Fruit fly (Drosophila melanogaster): Measurements from ENCODE around the gene CG34175.

CG34175 gene

dm6 chr2L:3441158-3441557 is 43.3 kb downstream of the CG34175 start:
- TF ChIP-seq CG10348 (GFP tag; IDR thresholded peaks at IDR 0.05) (no peak), CG15710 (tag; optimal IDR thresholded peaks at IDR 0.05) (no peak), Snoo (tag; optimal IDR thresholded peaks at IDR 0.05) (no peak), CG32121 (GFP tag; IDR thresholded peaks at IDR 0.05) (no peak), EcR (GFP tag; optimal IDR thresholded peaks at IDR 0.05) (no peak), CG34367 (tag; optimal IDR thresholded peaks at IDR 0.05) (no peak), Ets98B (GFP tag; IDR thresholded peaks at IDR 0.05) (no peak), CG8159 (tag; optimal IDR thresholded peaks at IDR 0.05) (no peak), CG13204 (GFP tag; optimal IDR thresholded peaks at IDR 0.05) (no peak), CG8301 (tag; optimal IDR thresholded peaks at IDR 0.05) (no peak), CG9948 (tag; optimal IDR thresholded peaks at IDR 0.05) (no peak)

- TF ChIP-seq Pif1B (GFP tag; optimal IDR thresholded peaks at IDR 0.05) (no peak), fd96Ca (GFP tag; IDR thresholded peaks at IDR 0.05) (no peak; the same call in 2 of the 3 replicates), CG8159 (tag; optimal IDR thresholded peaks at IDR 0.05) (no peak), Ets98B (GFP tag; IDR thresholded peaks at IDR 0.05) (peak; percentile 56), CG12605 (GFP tag; IDR thresholded peaks at IDR 0.05) (peak; percentile 21; the same call in 1 of the 2 replicates), CG34367 (tag; optimal IDR thresholded peaks at IDR 0.05) (no peak), CG8301 (tag; optimal IDR thresholded peaks at IDR 0.05) (peak; percentile 59), Snoo (tag; optimal IDR thresholded peaks at IDR 0.05) (no peak), CG9948 (tag; optimal IDR thresholded peaks at IDR 0.05) (peak; percentile 8), CG4496 (GFP tag; IDR thresholded peaks at IDR 0.05) (peak; percentile 63; the same call in 2 of the 3 replicates), CG32121 (GFP tag; IDR thresholded peaks at IDR 0.05) (peak; percentile 63), CG13204 (GFP tag; optimal IDR thresholded peaks at IDR 0.05) (no peak), gl (tag; optimal IDR thresholded peaks at IDR 0.05) (no peak), EcR (GFP tag; optimal IDR thresholded peaks at IDR 0.05) (no peak), rn (GFP tag; IDR thresholded peaks at IDR 0.05) (no peak), CG10348 (GFP tag; IDR thresholded peaks at IDR 0.05) (no peak), D1 (tag; optimal IDR thresholded peaks at IDR 0.05) (no peak), CG17806 (tag; optimal IDR thresholded peaks at IDR 0.05) (peak; percentile 23), CG14655 (GFP tag; optimal IDR thresholded peaks at IDR 0.05) (peak; percentile 58), Pif1A (GFP tag; optimal IDR thresholded peaks at IDR 0.05) (peak; percentile 8), CG15710 (tag; optimal IDR thresholded peaks at IDR 0.05) (no peak)
These were observed 43.9 kb downstream of the CG34175 start for dm6 chr2L:3441673-3442072.

DNA sequence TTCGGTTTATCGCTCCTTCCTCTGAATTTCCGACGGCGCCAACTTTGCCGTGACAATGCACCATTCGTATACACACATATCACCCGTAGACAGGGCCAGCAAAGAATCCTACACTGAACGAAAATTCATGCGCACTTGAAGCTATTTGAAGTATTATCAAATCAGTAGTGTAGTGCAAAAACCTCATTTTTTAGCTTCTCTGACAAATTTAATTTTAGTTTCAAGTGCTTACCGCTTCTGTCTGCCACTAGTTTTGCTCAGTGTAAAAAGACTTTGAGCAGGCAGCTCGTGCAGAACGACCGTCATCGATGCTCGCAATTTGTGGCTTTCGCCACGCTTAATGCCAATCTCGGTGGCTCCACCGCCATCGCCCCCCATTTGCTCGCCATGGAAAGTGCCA is 47.0 kb downstream of the CG34175 start:
- peak; percentile 69 for TF ChIP-seq CG34367 (tag; optimal IDR thresholded peaks at IDR 0.05)
- TF ChIP-seq fd96Ca (GFP tag; IDR thresholded peaks at IDR 0.05), result peak; percentile 89
- peak; percentile 27; the same call in 1 of the 2 replicates for TF ChIP-seq CG10348 (GFP tag; IDR thresholded peaks at IDR 0.05)
- TF ChIP-seq gl (tag; optimal IDR thresholded peaks at IDR 0.05), result peak; percentile 45
- peak; percentile 84 for TF ChIP-seq CG8301 (tag; optimal IDR thresholded peaks at IDR 0.05)
- TF ChIP-seq Pif1B (GFP tag; optimal IDR thresholded peaks at IDR 0.05), result no peak
- no peak for TF ChIP-seq CG14655 (GFP tag; optimal IDR thresholded peaks at IDR 0.05)
- no peak for TF ChIP-seq Pif1A (GFP tag; optimal IDR thresholded peaks at IDR 0.05)
- peak; percentile 79 for TF ChIP-seq CG32121 (GFP tag; IDR thresholded peaks at IDR 0.05)
- no peak for TF ChIP-seq EcR (GFP tag; optimal IDR thresholded peaks at IDR 0.05)
- peak; percentile 73 for TF ChIP-seq rn (GFP tag; IDR thresholded peaks at IDR 0.05)
- peak; percentile 11 for TF ChIP-seq D1 (tag; optimal IDR thresholded peaks at IDR 0.05)
- peak; percentile 88 for TF ChIP-seq CG4496 (GFP tag; IDR thresholded peaks at IDR 0.05)
- TF ChIP-seq CG17806 (tag; optimal IDR thresholded peaks at IDR 0.05), result peak; percentile 73
- TF ChIP-seq CG12605 (GFP tag; IDR thresholded peaks at IDR 0.05), result peak; percentile 80
- no peak for TF ChIP-seq CG8159 (tag; optimal IDR thresholded peaks at IDR 0.05)
- peak; percentile 43 for TF ChIP-seq Snoo (tag; optimal IDR thresholded peaks at IDR 0.05)
- peak; percentile 71 for TF ChIP-seq CG9948 (tag; optimal IDR thresholded peaks at IDR 0.05)
- no peak for TF ChIP-seq CG13204 (GFP tag; optimal IDR thresholded peaks at IDR 0.05)
- TF ChIP-seq CG15710 (tag; optimal IDR thresholded peaks at IDR 0.05), result peak; percentile 70
- TF ChIP-seq Ets98B (GFP tag; IDR thresholded peaks at IDR 0.05), result peak; percentile 88

DNA sequence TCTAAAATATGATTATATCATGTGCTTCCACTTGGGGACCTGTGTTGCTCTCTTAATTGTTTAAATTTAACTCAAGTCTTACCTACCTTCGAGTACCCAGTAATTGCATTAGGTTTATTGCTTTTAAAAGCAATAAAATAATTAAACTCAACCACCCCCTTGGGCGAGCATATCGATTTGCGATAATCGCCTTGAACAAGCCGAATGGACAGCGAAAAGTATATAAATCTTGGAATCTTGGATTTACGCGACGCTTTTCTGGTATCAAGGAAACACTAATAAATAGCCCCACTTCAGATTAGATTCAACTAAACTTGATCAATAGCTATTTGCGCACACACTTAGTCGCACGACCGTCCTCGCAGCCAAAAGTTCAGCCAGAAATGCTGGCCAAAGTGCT is 47.8 kb downstream of the CG34175 start, which contains the start of gene CG2772:
Gene CG2772 (plus strand): TSS at position 338 of the 400 bp plus-strand sequence.
- TF ChIP-seq Snoo (tag; optimal IDR thresholded peaks at IDR 0.05) (no peak), gl (tag; optimal IDR thresholded peaks at IDR 0.05) (no peak), CG13204 (GFP tag; optimal IDR thresholded peaks at IDR 0.05) (no peak), EcR (GFP tag; optimal IDR thresholded peaks at IDR 0.05) (no peak), fd96Ca (GFP tag; IDR thresholded peaks at IDR 0.05) (no peak), CG8301 (tag; optimal IDR thresholded peaks at IDR 0.05) (no peak), CG34367 (tag; optimal IDR thresholded peaks at IDR 0.05) (no peak), CG9948 (tag; optimal IDR thresholded peaks at IDR 0.05) (no peak), CG32121 (GFP tag; IDR thresholded peaks at IDR 0.05) (no peak), CG17806 (tag; optimal IDR thresholded peaks at IDR 0.05) (no peak), CG10348 (GFP tag; IDR thresholded peaks at IDR 0.05) (no peak), Ets98B (GFP tag; IDR thresholded peaks at IDR 0.05) (no peak), Pif1B (GFP tag; optimal IDR thresholded peaks at IDR 0.05) (no peak), Pif1A (GFP tag; optimal IDR thresholded peaks at IDR 0.05) (no peak), D1 (tag; optimal IDR thresholded peaks at IDR 0.05) (no peak), CG15710 (tag; optimal IDR thresholded peaks at IDR 0.05) (no peak), CG8159 (tag; optimal IDR thresholded peaks at IDR 0.05) (no peak), CG12605 (GFP tag; IDR thresholded peaks at IDR 0.05) (no peak)
